Worm (Caenorhabditis elegans) whole organism, early embryonic: ENCODE data around the gene fbxa-147.

ENCODE experiments used
- F13C5.2 ChIP-seq: sonication (generic microtip); optimal IDR thresholded peaks from 2 replicates; lab custom pipeline; 2017; ENCODE audit warnings: mild to moderate bottlenecking, missing genetic modification characterization, inconsistent platforms, missing compliant biosample characterization
- aly-1 ChIP-seq: sonication (generic microtip); optimal IDR thresholded peaks from 2 replicates; lab custom pipeline; 2016; ENCODE audit warnings: missing genetic modification characterization, missing compliant biosample characterization
- ama-1 ChIP-seq: fragments of 150-350 bp; optimal IDR thresholded peaks from 2 replicates; lab custom pipeline; 2014
- ceh-13 ChIP-seq: fragments of 200-800 bp; sonication (Bioruptor generic); optimal IDR thresholded peaks from 2 replicates; lab custom pipeline; 2018; ENCODE audit warnings: mild to moderate bottlenecking, missing genetic modification characterization, missing compliant biosample characterization
- ceh-36 ChIP-seq: sonication (generic microtip); optimal IDR thresholded peaks from 2 replicates; lab custom pipeline; 2016; ENCODE audit warnings: missing genetic modification characterization, inconsistent platforms, missing compliant biosample characterization
- ets-7 ChIP-seq: sonication (generic microtip); optimal IDR thresholded peaks from 2 replicates; lab custom pipeline; 2016; ENCODE audit warnings: missing genotype, missing genetic modification characterization, missing compliant biosample characterization
- flt-1 ChIP-seq: fragments of 200-800 bp; sonication (Bioruptor generic); IDR thresholded peaks from 2 replicates; pipeline ENCODE4 v1.3.6; 2022; ENCODE audit warnings: missing genetic modification characterization, missing compliant biosample characterization
- hmbx-1 ChIP-seq: sonication (generic microtip); optimal IDR thresholded peaks from 2 replicates; lab custom pipeline; 2016; ENCODE audit warnings: mild to moderate bottlenecking, missing genetic modification characterization, missing compliant biosample characterization
- hmg-4 ChIP-seq: fragments of 200-800 bp; sonication (Bioruptor generic); optimal IDR thresholded peaks from 2 replicates; lab custom pipeline; 2018; ENCODE audit warnings: mild to moderate bottlenecking, missing genetic modification characterization, missing compliant biosample characterization
- hnd-1 ChIP-seq: sonication (generic microtip); optimal IDR thresholded peaks from 2 replicates; lab custom pipeline; 2016; ENCODE audit warnings: missing genetic modification characterization, missing compliant biosample characterization
- scrt-1 ChIP-seq: fragments of 200-800 bp; sonication (Bioruptor generic); IDR thresholded peaks from 2 replicates; pipeline ENCODE4 v1.3.6; 2022; ENCODE audit warnings: missing genetic modification characterization, missing compliant biosample characterization
- sea-1 ChIP-seq: fragments of 200-800 bp; sonication (Bioruptor generic); conservative IDR thresholded peaks from 2 replicates; pipeline ENCODE4 v1.3.6; 2022; ENCODE audit warnings: missing genetic modification characterization, missing compliant biosample characterization
- tbx-11 ChIP-seq: fragments of 200-800 bp; sonication (Bioruptor generic); IDR thresholded peaks from 2 replicates; pipeline ENCODE4 v1.3.6; 2022; ENCODE audit warnings: missing genetic modification characterization, missing compliant biosample characterization
- tbx-37 ChIP-seq: fragments of 200-800 bp; sonication (Bioruptor generic); conservative IDR thresholded peaks from 2 replicates; pipeline ENCODE4 v1.3.6; 2022; ENCODE audit warnings: missing genetic modification reagents, missing genetic modification characterization, missing compliant biosample characterization

DNA sequence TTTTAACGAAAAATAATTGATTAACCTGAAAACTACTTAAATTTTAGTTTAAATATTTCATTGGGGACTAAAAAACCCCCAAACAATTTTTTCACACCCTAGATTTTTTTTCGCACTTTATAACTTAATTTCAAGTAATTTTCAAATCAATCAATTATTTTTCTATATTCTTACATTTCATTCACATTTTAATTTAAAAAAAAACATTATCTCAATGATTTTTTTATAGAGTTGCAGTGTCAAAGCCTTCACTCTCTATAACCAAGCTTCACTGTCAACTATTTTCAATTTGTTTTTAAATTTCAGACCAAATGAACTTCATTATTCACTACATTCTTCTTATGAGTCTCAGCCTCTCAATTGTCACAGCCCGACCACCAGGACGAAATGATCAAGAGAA, 10.3 kb downstream of the fbxa-147 start, which contains the start of gene Y50E8A.1:
- TF ChIP-seq sea-1 (no peak), tbx-37 (GFP tag; lab: Robert Waterston, UW) (no peak), hmg-4 (no peak), scrt-1 (GFP tag; lab: Robert Waterston, UW) (no peak), ama-1 (lab: Kevin White, UChicago) (no peak), ets-7 (tag; lab: Kevin White, UChicago) (no peak), flt-1 (no peak), hmbx-1 (no peak), aly-1 (tag; lab: Kevin White, UChicago) (no peak), ceh-13 (GFP tag; lab: Kevin White, UChicago) (no peak), hnd-1 (tag; lab: Kevin White, UChicago) (no peak), tbx-11 (GFP tag; lab: Robert Waterston, UW) (no peak), ceh-36 (no peak), F13C5.2 (tag; lab: Kevin White, UChicago) (no peak)
